Fruit fly (Drosophila melanogaster) whole organism, embryonic: ENCODE results near the gene AstC-R2.

Source experiments
- BEAF-32 ChIP-seq: fragments of 200-800 bp; sonication (Bioruptor generic); optimal IDR thresholded peaks from 3 replicates; lab custom pipeline; 2017; ENCODE audit warnings: missing biosample characterization, missing genetic modification characterization, mild to moderate bottlenecking, moderate library complexity, missing genetic modification reagents
- CG12744 ChIP-seq: fragments of 200-800 bp; sonication (Bioruptor generic); optimal IDR thresholded peaks from 2 replicates; lab custom pipeline; 2016; ENCODE audit warnings: missing biosample characterization, missing genetic modification characterization
- CG34376 ChIP-seq: fragments of 200-800 bp; sonication (Bioruptor generic); optimal IDR thresholded peaks from 2 replicates; lab custom pipeline; 2018; ENCODE audit warnings: missing biosample characterization, mild to moderate bottlenecking, missing genetic modification characterization
- CG7556 ChIP-seq: fragments of 200-800 bp; sonication (Bioruptor generic); optimal IDR thresholded peaks from 2 replicates; lab custom pipeline; 2017; ENCODE audit warnings: missing biosample characterization, mild to moderate bottlenecking, missing genetic modification characterization
- HLHmδ ChIP-seq: fragments of 200-800 bp; sonication (Bioruptor generic); optimal IDR thresholded peaks from 2 replicates; lab custom pipeline; 2018; ENCODE audit warnings: missing biosample characterization, mild to moderate bottlenecking, missing genetic modification characterization, moderate library complexity
- Hr51 ChIP-seq, 2 experiments: fragments of 200-800 bp; sonication (Bioruptor generic); optimal IDR thresholded peaks; 2 replicates in 1 of 2; 3 replicates in 1 of 2; lab custom pipeline; 2016 to 2018; ENCODE audit warnings: missing biosample characterization in 2 of 2, missing genetic modification characterization in 2 of 2, mild to moderate bottlenecking in 1 of 2, moderate library complexity in 1 of 2
- klu ChIP-seq: fragments of 200-800 bp; sonication (Bioruptor generic); IDR thresholded peaks from 2 replicates; pipeline ENCODE4 v1.3.6; 2022; ENCODE audit warnings: missing biosample characterization, missing genetic modification characterization
- kni ChIP-seq: fragments of 200-800 bp; sonication (Bioruptor generic); optimal IDR thresholded peaks from 3 replicates; lab custom pipeline; 2017; ENCODE audit warnings: mild to moderate bottlenecking, missing biosample characterization, missing genetic modification reagents, missing genetic modification characterization
- knrl ChIP-seq: fragments of 200-800 bp; sonication (Bioruptor generic); IDR thresholded peaks from 3 replicates; pipeline ENCODE4 v1.3.6; 2022; ENCODE audit warnings: missing biosample characterization, missing genetic modification characterization; ENCODE audit not compliant: partially characterized antibody
- pros ChIP-seq: fragments of 200-800 bp; sonication (Bioruptor generic); optimal IDR thresholded peaks from 3 replicates; lab custom pipeline; 2019; ENCODE audit warnings: missing biosample characterization, mild to moderate bottlenecking, missing genetic modification characterization, moderate library complexity
- sim ChIP-seq: fragments of 200-800 bp; sonication (Bioruptor generic); IDR thresholded peaks from 2 replicates; pipeline ENCODE4 v1.3.6; 2022; ENCODE audit warnings: missing biosample characterization, missing genetic modification characterization
- zen2 ChIP-seq: fragments of 200-800 bp; sonication (Bioruptor generic); IDR thresholded peaks from 3 replicates; pipeline ENCODE4 v1.3.6; 2022; ENCODE audit warnings: missing biosample characterization, missing genetic modification characterization; ENCODE audit not compliant: partially characterized antibody

dm6 chr3L:18449691-18450090 lies 52.7 kb downstream of the AstC-R2 start:
- no peak for TF ChIP-seq kni (GFP tag; lab: Kevin White, UChicago)
- TF ChIP-seq HLHmδ (GFP tag; lab: Kevin White, UChicago): no peak
- TF ChIP-seq CG7556 (GFP tag; lab: Kevin White, UChicago): no peak
- no peak for TF ChIP-seq CG12744 (GFP tag; lab: Kevin White, UChicago)
- TF ChIP-seq pros (GFP tag; lab: Kevin White, UChicago): no peak
- no peak for TF ChIP-seq Hr51 (GFP tag; optimal IDR thresholded peaks at IDR 0.05; lab: Kevin White, UChicago)
- TF ChIP-seq klu (GFP tag; lab: Robert Waterston, UW): no peak
- no peak for TF ChIP-seq sim
- no peak for TF ChIP-seq BEAF-32 (GFP tag; lab: Kevin White, UChicago)
- TF ChIP-seq CG34376: no peak
- no peak for TF ChIP-seq zen2
- TF ChIP-seq knrl (GFP tag; lab: Robert Waterston, UW): no peak
